Worm (Caenorhabditis elegans) whole organism, early embryonic: Measurements from ENCODE around the gene srg-48.

Experiments used
- B0310.2 ChIP-seq: sonication (generic microtip); optimal IDR thresholded peaks from 2 replicates; lab custom pipeline; 2016; ENCODE audit warnings: mild to moderate bottlenecking, missing genetic modification characterization, missing compliant biosample characterization
- F13C5.2 ChIP-seq: sonication (generic microtip); optimal IDR thresholded peaks from 2 replicates; lab custom pipeline; 2017; ENCODE audit warnings: mild to moderate bottlenecking, missing genetic modification characterization, inconsistent platforms, missing compliant biosample characterization
- aly-1 ChIP-seq: sonication (generic microtip); optimal IDR thresholded peaks from 2 replicates; lab custom pipeline; 2016; ENCODE audit warnings: missing genetic modification characterization, missing compliant biosample characterization
- ama-1 ChIP-seq: fragments of 150-350 bp; optimal IDR thresholded peaks from 2 replicates; lab custom pipeline; 2014
- ceh-13 ChIP-seq: fragments of 200-800 bp; sonication (Bioruptor generic); optimal IDR thresholded peaks from 2 replicates; lab custom pipeline; 2018; ENCODE audit warnings: mild to moderate bottlenecking, missing genetic modification characterization, missing compliant biosample characterization
- flt-1 ChIP-seq: fragments of 200-800 bp; sonication (Bioruptor generic); IDR thresholded peaks from 2 replicates; pipeline ENCODE4 v1.3.6; 2022; ENCODE audit warnings: missing genetic modification characterization, missing compliant biosample characterization
- hmg-4 ChIP-seq: fragments of 200-800 bp; sonication (Bioruptor generic); optimal IDR thresholded peaks from 2 replicates; lab custom pipeline; 2018; ENCODE audit warnings: mild to moderate bottlenecking, missing genetic modification characterization, missing compliant biosample characterization
- hnd-1 ChIP-seq: sonication (generic microtip); optimal IDR thresholded peaks from 2 replicates; lab custom pipeline; 2016; ENCODE audit warnings: missing genetic modification characterization, missing compliant biosample characterization
- scrt-1 ChIP-seq: fragments of 200-800 bp; sonication (Bioruptor generic); IDR thresholded peaks from 2 replicates; pipeline ENCODE4 v1.3.6; 2022; ENCODE audit warnings: missing genetic modification characterization, missing compliant biosample characterization
- sea-1 ChIP-seq: fragments of 200-800 bp; sonication (Bioruptor generic); conservative IDR thresholded peaks from 2 replicates; pipeline ENCODE4 v1.3.6; 2022; ENCODE audit warnings: missing genetic modification characterization, missing compliant biosample characterization
- tbx-37 ChIP-seq: fragments of 200-800 bp; sonication (Bioruptor generic); conservative IDR thresholded peaks from 2 replicates; pipeline ENCODE4 v1.3.6; 2022; ENCODE audit warnings: missing genetic modification reagents, missing genetic modification characterization, missing compliant biosample characterization
- tra-4 ChIP-seq: sonication (generic microtip); optimal IDR thresholded peaks from 2 replicates; lab custom pipeline; 2017; ENCODE audit warnings: missing genetic modification characterization, missing compliant biosample characterization

- no peak for TF ChIP-seq ama-1
- TF ChIP-seq B0310.2: no peak
- no peak for TF ChIP-seq tbx-37 (GFP tag; lab: Robert Waterston, UW)
- TF ChIP-seq hnd-1: no peak
- no peak for TF ChIP-seq F13C5.2
- TF ChIP-seq aly-1 (tag; lab: Kevin White, UChicago): no peak
- TF ChIP-seq flt-1 (GFP tag; lab: Robert Waterston, UW): no peak
- no peak for TF ChIP-seq scrt-1
- no peak for TF ChIP-seq sea-1 (GFP tag; lab: Robert Waterston, UW)
- TF ChIP-seq hmg-4 (GFP tag; lab: Kevin White, UChicago): no peak
- TF ChIP-seq ceh-13: no peak
- TF ChIP-seq tra-4 (tag; lab: Kevin White, UChicago): no peak
Measured at ce11 chrIV:7048637-7049245, 23.5 kb upstream of the srg-48 start.
